Fruit fly (Drosophila melanogaster) whole organism, prepupa: ENCODE results near the gene CG32944.

ENCODE experiments used
- CG11294 ChIP-seq: fragments of 200-800 bp; sonication (Bioruptor generic); IDR thresholded peaks from 2 replicates; pipeline ENCODE4 v1.3.6; 2022; ENCODE audit warnings: missing biosample characterization, missing genetic modification characterization
- CG11762 ChIP-seq: fragments of 200-800 bp; sonication (Bioruptor generic); optimal IDR thresholded peaks from 3 replicates; lab custom pipeline; 2016; ENCODE audit warnings: missing biosample characterization, missing genetic modification characterization; ENCODE audit not compliant: insufficient read depth
- CG11902 ChIP-seq: fragments of 200-800 bp; sonication (Bioruptor generic); optimal IDR thresholded peaks from 3 replicates; lab custom pipeline; 2016; ENCODE audit warnings: missing biosample characterization, missing genetic modification characterization
- CG15336 ChIP-seq: fragments of 200-800 bp; sonication (Bioruptor generic); IDR thresholded peaks from 2 replicates; pipeline ENCODE4 v1.3.6; 2022; ENCODE audit warnings: missing biosample characterization, missing genetic modification characterization
- CG1621 ChIP-seq: fragments of 200-800 bp; sonication (Bioruptor generic); optimal IDR thresholded peaks from 3 replicates; lab custom pipeline; 2018; ENCODE audit warnings: missing biosample characterization, mild to moderate bottlenecking, missing genetic modification characterization
- CG31627 ChIP-seq: fragments of 200-800 bp; sonication (Bioruptor generic); optimal IDR thresholded peaks from 3 replicates; lab custom pipeline; 2016; ENCODE audit warnings: missing biosample characterization, missing genetic modification characterization
- CG32006 ChIP-seq: fragments of 200-800 bp; sonication (Bioruptor generic); optimal IDR thresholded peaks from 3 replicates; lab custom pipeline; 2017; ENCODE audit warnings: missing biosample characterization, mild to moderate bottlenecking, missing genetic modification characterization
- CG34406 ChIP-seq: fragments of 200-800 bp; sonication (Bioruptor generic); optimal IDR thresholded peaks from 3 replicates; lab custom pipeline; 2016; ENCODE audit warnings: missing biosample characterization, missing genetic modification characterization
- CG3919 ChIP-seq: fragments of 200-800 bp; sonication (Bioruptor generic); optimal IDR thresholded peaks from 3 replicates; lab custom pipeline; 2016; ENCODE audit warnings: missing biosample characterization, missing genetic modification characterization
- CG6163 ChIP-seq: fragments of 200-800 bp; sonication (Bioruptor generic); IDR thresholded peaks from 3 replicates; pipeline ENCODE4 v1.3.6; 2022; ENCODE audit warnings: missing biosample characterization, missing genetic modification characterization
- CG6808 ChIP-seq: fragments of 200-800 bp; sonication (Bioruptor generic); optimal IDR thresholded peaks from 3 replicates; lab custom pipeline; 2017; ENCODE audit warnings: missing biosample characterization, missing genetic modification characterization, mild to moderate bottlenecking, moderate library complexity, missing genetic modification reagents
- CG6854 ChIP-seq: fragments of 200-800 bp; sonication (Bioruptor generic); optimal IDR thresholded peaks from 2 replicates; lab custom pipeline; 2017; ENCODE audit warnings: missing biosample characterization, mild to moderate bottlenecking, missing genetic modification characterization
- CG7368 ChIP-seq: fragments of 200-800 bp; sonication (Bioruptor generic); optimal IDR thresholded peaks from 3 replicates; lab custom pipeline; 2016; ENCODE audit warnings: missing biosample characterization, missing genetic modification characterization
- CG8119 ChIP-seq: fragments of 200-800 bp; sonication (Bioruptor generic); IDR thresholded peaks from 3 replicates; pipeline ENCODE4 v1.3.6; 2022; ENCODE audit warnings: missing biosample characterization, missing genetic modification characterization
- CG8319 ChIP-seq: fragments of 200-800 bp; sonication (Bioruptor generic); optimal IDR thresholded peaks from 3 replicates; lab custom pipeline; 2016; ENCODE audit warnings: missing biosample characterization, missing genetic modification characterization
- CG8632 ChIP-seq: fragments of 200-800 bp; sonication (Bioruptor generic); optimal IDR thresholded peaks from 3 replicates; lab custom pipeline; 2016; ENCODE audit warnings: missing biosample characterization, missing genetic modification characterization
- Eip75B ChIP-seq: fragments of 200-800 bp; sonication (Bioruptor generic); optimal IDR thresholded peaks from 3 replicates; lab custom pipeline; 2016; ENCODE audit warnings: missing biosample characterization, missing genetic modification characterization
- Eip78C ChIP-seq: fragments of 200-800 bp; sonication (Bioruptor generic); peaks from one replicate; lab custom pipeline; 2016; ENCODE audit warnings: missing biosample characterization, missing genetic modification characterization
- Ets96B ChIP-seq: fragments of 200-800 bp; optimal IDR thresholded peaks from 2 replicates; lab custom pipeline; 2019; ENCODE audit warnings: missing biosample characterization, mild to moderate bottlenecking, missing genetic modification characterization, moderate library complexity
- Gug ChIP-seq: fragments of 200-800 bp; sonication (Bioruptor generic); IDR thresholded peaks from 2 replicates; pipeline ENCODE4 v1.3.6; 2022; ENCODE audit warnings: missing biosample characterization, missing genetic modification characterization
- Hr38 ChIP-seq: sonication (Bioruptor generic); optimal IDR thresholded peaks from 2 replicates; lab custom pipeline; 2016; ENCODE audit warnings: missing biosample characterization, missing genetic modification characterization
- Hr39 ChIP-seq: fragments of 200-800 bp; sonication (Bioruptor generic); optimal IDR thresholded peaks from 2 replicates; lab custom pipeline; 2016; ENCODE audit warnings: missing biosample characterization, missing genetic modification characterization
- Hr4 ChIP-seq: fragments of 200-800 bp; sonication (Bioruptor generic); optimal IDR thresholded peaks from 3 replicates; lab custom pipeline; 2016; ENCODE audit warnings: missing biosample characterization, missing genetic modification characterization
- Met ChIP-seq: fragments of 200-800 bp; sonication (Bioruptor generic); optimal IDR thresholded peaks from 3 replicates; lab custom pipeline; 2016; ENCODE audit warnings: missing biosample characterization, missing genetic modification characterization
- Smox ChIP-seq: fragments of 200-800 bp; sonication (Bioruptor generic); optimal IDR thresholded peaks from 3 replicates; lab custom pipeline; 2016; ENCODE audit warnings: missing biosample characterization, missing genetic modification characterization
- Sox102F ChIP-seq: fragments of 200-800 bp; sonication (Bioruptor generic); optimal IDR thresholded peaks from 2 replicates; lab custom pipeline; 2016; ENCODE audit warnings: missing biosample characterization, mild to moderate bottlenecking, missing genetic modification characterization
- Sox14 ChIP-seq: fragments of 200-800 bp; sonication (Bioruptor generic); optimal IDR thresholded peaks from 3 replicates; lab custom pipeline; 2016; ENCODE audit warnings: missing biosample characterization, missing genetic modification characterization
- Sox15 ChIP-seq: fragments of 200-800 bp; sonication (Bioruptor generic); optimal IDR thresholded peaks from 3 replicates; lab custom pipeline; 2016; ENCODE audit warnings: missing biosample characterization, missing genetic modification characterization
- achi ChIP-seq: fragments of 200-800 bp; sonication (Bioruptor generic); optimal IDR thresholded peaks from 3 replicates; lab custom pipeline; 2016; ENCODE audit warnings: missing biosample characterization, missing genetic modification characterization
- acj6 ChIP-seq: fragments of 200-800 bp; sonication (Bioruptor generic); optimal IDR thresholded peaks from 3 replicates; lab custom pipeline; 2016; ENCODE audit warnings: missing biosample characterization, missing genetic modification characterization
- dsx ChIP-seq: fragments of 200-800 bp; optimal IDR thresholded peaks from 3 replicates; lab custom pipeline; 2019; ENCODE audit warnings: missing biosample characterization, mild to moderate bottlenecking, missing genetic modification characterization, moderate library complexity; ENCODE audit not compliant: poor library complexity, severe bottlenecking
- esn ChIP-seq: fragments of 200-800 bp; sonication (Bioruptor generic); optimal IDR thresholded peaks from 2 replicates; lab custom pipeline; 2016; ENCODE audit warnings: missing biosample characterization, mild to moderate bottlenecking, missing genetic modification characterization, moderate library complexity
- fd59A ChIP-seq: fragments of 200-800 bp; sonication (Bioruptor generic); optimal IDR thresholded peaks from 2 replicates; lab custom pipeline; 2017; ENCODE audit warnings: missing biosample characterization, mild to moderate bottlenecking, missing genetic modification characterization, missing genetic modification reagents
- fd85E ChIP-seq: fragments of 200-800 bp; sonication (Bioruptor generic); optimal IDR thresholded peaks from 3 replicates; lab custom pipeline; 2016; ENCODE audit warnings: missing biosample characterization, missing genetic modification characterization
- fkh ChIP-seq: fragments of 200-800 bp; sonication (Bioruptor generic); optimal IDR thresholded peaks from 3 replicates; lab custom pipeline; 2017; ENCODE audit warnings: missing biosample characterization, mild to moderate bottlenecking, missing genetic modification characterization, moderate library complexity
- lz ChIP-seq: fragments of 200-800 bp; sonication (Bioruptor generic); optimal IDR thresholded peaks from 3 replicates; lab custom pipeline; 2016; ENCODE audit warnings: missing biosample characterization, missing genetic modification characterization
- net ChIP-seq: fragments of 200-800 bp; sonication (Bioruptor generic); optimal IDR thresholded peaks from 3 replicates; lab custom pipeline; 2016; ENCODE audit warnings: missing biosample characterization, missing genetic modification characterization
- pdm3 ChIP-seq: fragments of 200-800 bp; sonication (Bioruptor generic); optimal IDR thresholded peaks from 3 replicates; lab custom pipeline; 2016; ENCODE audit warnings: missing biosample characterization, missing genetic modification characterization
- salr ChIP-seq, 2 experiments: fragments of 200-800 bp; sonication (Bioruptor generic); optimal IDR thresholded peaks; 3 replicates each; lab custom pipeline; 2016 to 2018; ENCODE audit warnings: missing biosample characterization in 2 of 2, missing genetic modification characterization in 2 of 2, mild to moderate bottlenecking in 1 of 2
- spab ChIP-seq: fragments of 200-800 bp; sonication (Bioruptor generic); optimal IDR thresholded peaks from 2 replicates; lab custom pipeline; 2017; ENCODE audit warnings: missing biosample characterization, mild to moderate bottlenecking, missing genetic modification characterization, missing genetic modification reagents
- ss ChIP-seq, 2 experiments: fragments of 200-800 bp; sonication (Bioruptor generic); optimal IDR thresholded peaks; 2 replicates in 1 of 2; 3 replicates in 1 of 2; lab custom pipeline; 2017 to 2018; ENCODE audit warnings: mild to moderate bottlenecking in 2 of 2, missing biosample characterization in 2 of 2, missing genetic modification characterization in 2 of 2, moderate library complexity in 1 of 2
- svp ChIP-seq: fragments of 200-800 bp; sonication (Bioruptor generic); peaks from one replicate; lab custom pipeline; 2016; ENCODE audit warnings: missing biosample characterization, missing genetic modification characterization
- topi ChIP-seq: fragments of 200-800 bp; sonication (Bioruptor generic); optimal IDR thresholded peaks from 3 replicates; lab custom pipeline; 2016; ENCODE audit warnings: missing biosample characterization, missing genetic modification characterization

The CG32944 gene

DNA sequence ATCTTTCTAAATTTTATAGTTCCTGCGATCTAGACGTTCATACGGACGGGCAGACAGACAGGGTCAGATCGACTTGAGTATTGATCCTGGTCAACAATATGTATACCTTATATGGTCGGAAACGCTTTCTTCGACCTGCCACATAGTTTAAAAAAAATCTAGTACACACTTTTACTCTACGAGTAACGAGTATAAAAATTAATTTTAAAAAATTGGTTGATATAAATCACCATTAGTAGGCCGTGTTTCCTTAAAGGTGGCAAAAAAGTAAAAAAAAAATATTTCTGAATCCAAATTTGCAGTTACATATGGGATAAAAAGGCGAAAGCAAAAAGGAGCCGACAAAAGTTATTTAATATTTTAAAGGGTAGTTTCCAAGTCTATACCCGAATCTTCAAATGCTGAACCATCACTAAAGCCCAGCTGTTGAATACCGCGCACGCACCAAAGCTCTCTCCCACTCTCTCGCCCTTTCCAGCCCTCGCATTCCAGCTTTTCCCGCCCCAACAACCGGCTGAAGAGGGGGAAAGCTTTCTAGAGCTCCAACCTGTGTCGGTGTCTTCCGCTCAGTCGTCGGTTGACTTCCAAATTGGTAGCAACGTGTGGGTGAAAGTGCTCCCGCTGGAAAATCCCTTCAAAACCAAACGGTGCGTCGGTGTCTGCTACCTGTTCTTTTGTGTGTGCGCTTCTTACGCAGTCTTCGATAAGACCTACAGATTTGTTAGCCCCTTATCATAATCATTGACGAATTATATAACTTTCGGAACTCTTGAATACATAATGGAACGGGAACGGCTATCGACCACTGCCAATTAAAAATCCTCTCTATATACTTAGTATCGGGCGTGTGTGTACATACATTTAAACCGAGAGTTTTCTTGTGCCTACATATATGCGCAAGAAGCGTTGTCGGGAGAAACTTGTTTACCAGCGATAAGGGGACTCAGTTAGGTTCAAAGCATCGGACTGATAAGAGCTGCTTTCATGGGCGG lies 40.7 kb downstream of the CG32944 start, which contains the start of gene Sfxn1-3 (continued):
- TF ChIP-seq Sox102F (GFP tag; lab: Kevin White, UChicago) (no peak), Eip78C (peak; percentile 88), spab (GFP tag; lab: Kevin White, UChicago) (no peak), Sox14 (GFP tag; lab: Kevin White, UChicago) (peak; percentile 10), CG11902 (GFP tag; lab: Kevin White, UChicago) (no peak), CG34406 (GFP tag; lab: Kevin White, UChicago) (peak; percentile 11), CG31627 (GFP tag; lab: Kevin White, UChicago) (peak; percentile 35), ss (GFP tag; optimal IDR thresholded peaks at IDR 0.05; lab: Kevin White, UChicago) (peak in 1 of 2 experiments; percentile 66), CG7368 (GFP tag; lab: Kevin White, UChicago) (peak; percentile 46), CG6854 (GFP tag; lab: Kevin White, UChicago) (peak; percentile 90)

dm6 chr3R:4362010-4362409 lies 57.4 kb downstream of the CG32944 start:
- TF ChIP-seq salr (GFP tag; optimal IDR thresholded peaks at IDR 0.05; lab: Kevin White, UChicago) (no peak), svp (GFP tag; lab: Kevin White, UChicago) (no peak), Eip78C (no peak), CG8632 (GFP tag; lab: Kevin White, UChicago) (no peak), CG32006 (GFP tag; lab: Kevin White, UChicago) (no peak), ss (GFP tag; optimal IDR thresholded peaks at IDR 0.05; lab: Kevin White, UChicago) (no peak), pdm3 (no peak), esn (GFP tag; lab: Kevin White, UChicago) (no peak), Met (GFP tag; lab: Kevin White, UChicago) (no peak), CG34406 (GFP tag; lab: Kevin White, UChicago) (no peak), net (GFP tag; lab: Kevin White, UChicago) (no peak), topi (GFP tag; lab: Kevin White, UChicago) (no peak)

DNA sequence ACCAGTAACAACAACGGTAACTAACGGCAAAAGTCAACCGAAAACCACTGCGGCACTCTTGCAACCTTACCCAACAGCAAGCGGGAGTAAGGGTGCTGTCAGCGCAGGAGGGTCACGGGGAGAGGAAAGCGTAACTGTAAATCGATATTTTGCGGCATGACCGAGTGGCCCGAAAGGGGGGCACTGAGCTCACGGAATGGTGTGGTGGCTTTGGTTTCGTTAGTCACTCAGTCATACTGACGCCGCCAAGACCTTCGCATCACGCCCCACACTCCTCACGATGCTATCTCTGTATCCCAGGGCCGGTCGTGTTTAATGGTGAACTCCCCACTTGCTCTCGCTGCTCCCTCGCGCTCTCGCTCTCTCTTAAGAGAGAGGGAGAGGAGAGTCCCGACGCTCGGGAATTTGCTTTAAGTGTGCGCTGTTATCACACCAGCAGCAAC lies 58.7 kb downstream of the CG32944 start:
- TF ChIP-seq CG8632 (GFP tag; lab: Kevin White, UChicago) (no peak), Sox102F (GFP tag; lab: Kevin White, UChicago) (peak; percentile 13), CG15336 (GFP tag; lab: Robert Waterston, UW) (no peak), achi (no peak), Sox15 (GFP tag; lab: Kevin White, UChicago) (no peak), ss (GFP tag; optimal IDR thresholded peaks at IDR 0.05; lab: Kevin White, UChicago) (peak in 1 of 2 experiments; percentile 24), Hr39 (no peak), CG6163 (GFP tag; lab: Robert Waterston, UW) (no peak), fd59A (GFP tag; lab: Kevin White, UChicago) (no peak), Hr38 (GFP tag; lab: Kevin White, UChicago) (no peak), CG7368 (GFP tag; lab: Kevin White, UChicago) (peak; percentile 3), CG6854 (GFP tag; lab: Kevin White, UChicago) (peak; percentile 19), Met (GFP tag; lab: Kevin White, UChicago) (no peak), CG8119 (GFP tag; lab: Robert Waterston, UW) (peak; percentile 33; the same call in 1 of the 3 replicates), Eip75B (peak; percentile 45), CG1621 (tag; lab: Kevin White, UChicago) (peak; percentile 25), dsx (GFP tag; lab: Kevin White, UChicago) (peak; percentile 42), esn (GFP tag; lab: Kevin White, UChicago) (peak; percentile 21), CG3919 (GFP tag; lab: Kevin White, UChicago) (peak; percentile 14), Ets96B (tag; lab: Kevin White, UChicago) (no peak), salr (GFP tag; optimal IDR thresholded peaks at IDR 0.05; lab: Kevin White, UChicago) (no peak), CG6808 (GFP tag; lab: Kevin White, UChicago) (no peak), Sox14 (GFP tag; lab: Kevin White, UChicago) (peak; percentile 12), lz (GFP tag; lab: Kevin White, UChicago) (peak; percentile 11), fkh (GFP tag; lab: Kevin White, UChicago) (no peak), CG11294 (GFP tag; lab: Robert Waterston, UW) (no peak), fd85E (GFP tag; lab: Kevin White, UChicago) (no peak), topi (GFP tag; lab: Kevin White, UChicago) (peak; percentile 12), CG8319 (GFP tag; lab: Kevin White, UChicago) (no peak), Smox (GFP tag; lab: Kevin White, UChicago) (no peak), Hr4 (GFP tag; lab: Kevin White, UChicago) (no peak), CG11762 (GFP tag; lab: Kevin White, UChicago) (no peak), acj6 (GFP tag; lab: Kevin White, UChicago) (no peak), Gug (GFP tag; lab: Robert Waterston, UW) (0 out of 2 replicates have a peak, but pooled peaks have one; percentile 10)
